Fruit fly (Drosophila melanogaster): ENCODE measurements around the gene Cad86C.
A peak's percentile ranks its signal among the peaks of the same experiment; 100 is the strongest.

The Cad86C gene

dm6 chr3R:10788186-10788585 lies 38.7 kb upstream of the Cad86C start, which contains the start of the genes Art1 and Mcm5 (continued):
- TF ChIP-seq ind (GFP tag; optimal IDR thresholded peaks at IDR 0.05) (peak; percentile 54), Abd-B (GFP tag; optimal IDR thresholded peaks at IDR 0.05) (peak; percentile 51), nerfin-1 (tag; optimal IDR thresholded peaks at IDR 0.05) (no peak), crc (GFP tag; optimal IDR thresholded peaks at IDR 0.05) (no peak), pfk (GFP tag; optimal IDR thresholded peaks at IDR 0.05) (no peak), Gug (GFP tag; IDR thresholded peaks at IDR 0.05) (peak; percentile 16; the same call in 1 of the 4 replicates), CG4282 (GFP tag; optimal IDR thresholded peaks at IDR 0.05) (no peak), CG32532 (GFP tag; IDR thresholded peaks at IDR 0.05) (peak; percentile 12; the same call in 1 of the 2 replicates), MBD-R2 (GFP tag; IDR thresholded peaks at IDR 0.05) (peak; percentile 72), hth (optimal IDR thresholded peaks at IDR 0.05) (no peak), chinmo (GFP tag; IDR thresholded peaks at IDR 0.05; ENCODE audit: partially characterized antibody) (0 out of 4 replicates have a peak, but pooled peaks have one; percentile 73), H15 (GFP tag; IDR thresholded peaks at IDR 0.05) (no peak), zen2 (GFP tag; IDR thresholded peaks at IDR 0.05; ENCODE audit: partially characterized antibody) (peak; percentile 75; the same call in 2 of the 3 replicates), NfI (GFP tag; optimal IDR thresholded peaks at IDR 0.05) (peak; percentile 33), CG6765 (GFP tag; optimal IDR thresholded peaks at IDR 0.05) (no peak), CG11247 (GFP tag; IDR thresholded peaks at IDR 0.05) (0 out of 2 replicates have a peak, but pooled peaks have one; percentile 38), ci (GFP tag; IDR thresholded peaks at IDR 0.05) (no peak), CG10431 (GFP tag; optimal IDR thresholded peaks at IDR 0.05) (no peak), bowl (GFP tag; IDR thresholded peaks at IDR 0.05) (no peak), fd102C (GFP tag; optimal IDR thresholded peaks at IDR 0.05) (no peak), CG18764 (GFP tag; optimal IDR thresholded peaks at IDR 0.05) (peak; percentile 27), Sry-δ (GFP tag; optimal IDR thresholded peaks at IDR 0.05) (peak; percentile 97), Usf (GFP tag; optimal IDR thresholded peaks at IDR 0.05) (no peak), CG15269 (tag; optimal IDR thresholded peaks at IDR 0.05) (no peak), zf30C (GFP tag; optimal IDR thresholded peaks at IDR 0.05) (no peak), CG6854 (GFP tag; optimal IDR thresholded peaks at IDR 0.05) (no peak), CG42726 (GFP tag; IDR thresholded peaks at IDR 0.05; ENCODE audit: partially characterized antibody) (peak; percentile 44; the same call in 1 of the 2 replicates), Stat92E (GFP tag; optimal IDR thresholded peaks at IDR 0.05) (no peak), zfh2 (GFP tag; optimal IDR thresholded peaks at IDR 0.05) (peak; percentile 77), tio (GFP tag; optimal IDR thresholded peaks at IDR 0.05) (no peak), Bteb2 (GFP tag; optimal IDR thresholded peaks at IDR 0.05) (peak; percentile 50), CG17186 (GFP tag; optimal IDR thresholded peaks at IDR 0.05) (peak; percentile 82), B-H2 (GFP tag; optimal IDR thresholded peaks at IDR 0.05) (peak; percentile 7), CG31365 (tag; optimal IDR thresholded peaks at IDR 0.05) (no peak), CG8089 (GFP tag; optimal IDR thresholded peaks at IDR 0.05) (peak; percentile 20), CG9797 (GFP tag; optimal IDR thresholded peaks at IDR 0.05) (peak; percentile 89), CG17612 (GFP tag; IDR thresholded peaks at IDR 0.05) (no peak), Poxn (GFP tag; IDR thresholded peaks at IDR 0.05) (no peak), lilli (GFP tag; optimal IDR thresholded peaks at IDR 0.05) (peak; percentile 66), otp (GFP tag; IDR thresholded peaks at IDR 0.05) (no peak), row (GFP tag; IDR thresholded peaks at IDR 0.05) (peak; percentile 83), CG13296 (GFP tag; optimal IDR thresholded peaks at IDR 0.05) (peak; percentile 3), Side (GFP tag; optimal IDR thresholded peaks at IDR 0.05) (peak; percentile 15), YL-1 (GFP tag; optimal IDR thresholded peaks at IDR 0.05) (peak; percentile 64), CG14441 (GFP tag; IDR thresholded peaks at IDR 0.05) (no peak), ro (GFP tag; IDR thresholded peaks at IDR 0.05) (no peak), nom (GFP tag; optimal IDR thresholded peaks at IDR 0.05) (no peak), dmrt11E (tag; optimal IDR thresholded peaks at IDR 0.05) (peak; percentile 44), Hr39 (optimal IDR thresholded peaks at IDR 0.05) (no peak), CG5953 (GFP tag; IDR thresholded peaks at IDR 0.05) (no peak), maf-S (GFP tag; optimal IDR thresholded peaks at IDR 0.05) (peak; percentile 51), phol (tag; optimal IDR thresholded peaks at IDR 0.05) (peak; percentile 67)
